Worm (Caenorhabditis elegans): Measurements from ENCODE around the gene pag-3.

- no peak for TF ChIP-seq unc-120 (tag; optimal IDR thresholded peaks at IDR 0.05; ENCODE audit: poor library complexity, severe bottlenecking)
- no peak for TF ChIP-seq M03D4.4 (tag; optimal IDR thresholded peaks at IDR 0.05)
- no peak for TF ChIP-seq nhr-2 (tag; optimal IDR thresholded peaks at IDR 0.05)
- no peak for TF ChIP-seq unc-62 (GFP tag; optimal IDR thresholded peaks at IDR 0.05)
- TF ChIP-seq nhr-28 (tag; optimal IDR thresholded peaks at IDR 0.05): no peak
- no peak for TF ChIP-seq nhr-237 (tag; optimal IDR thresholded peaks at IDR 0.05)
- no peak for TF ChIP-seq ceh-43 (GFP tag; optimal IDR thresholded peaks at IDR 0.05)
- no peak for TF ChIP-seq flh-1 (GFP tag; optimal IDR thresholded peaks at IDR 0.05)
- TF ChIP-seq lin-13 (tag; optimal IDR thresholded peaks at IDR 0.05): no peak
- TF ChIP-seq sptf-1 (tag; optimal IDR thresholded peaks at IDR 0.05): no peak
- no peak for TF ChIP-seq sem-2 (GFP tag; optimal IDR thresholded peaks at IDR 0.05)
These were observed 2.7 kb downstream of the pag-3 start for ce11 chrX:14951797-14952196.

Data from whole organism, mixed stage, embryonic.